Worm (Caenorhabditis elegans) whole organism, L3 larva: ENCODE results near the gene str-166.

Source experiments
- R02D3.7 ChIP-seq: fragments of 150-350 bp; optimal IDR thresholded peaks from 2 replicates; lab custom pipeline; 2014; ENCODE audit warnings: missing biosample characterization, missing genetic modification characterization
- ZK546.5 ChIP-seq: sonication (generic microtip); optimal IDR thresholded peaks from 2 replicates; lab custom pipeline; 2017; ENCODE audit warnings: missing biosample characterization, missing genetic modification characterization
- ama-1 ChIP-seq: fragments of 150-350 bp; optimal IDR thresholded peaks from 2 replicates; lab custom pipeline; 2018
- ceh-16 ChIP-seq: sonication (generic microtip); optimal IDR thresholded peaks from 2 replicates; lab custom pipeline; 2017; ENCODE audit warnings: missing biosample characterization, missing genetic modification characterization
- ceh-28 ChIP-seq: fragments of 150-350 bp; optimal IDR thresholded peaks from 2 replicates; lab custom pipeline; 2014; ENCODE audit warnings: missing biosample characterization, missing genetic modification reagents, missing genetic modification characterization
- ceh-82 ChIP-seq: fragments of 150-350 bp; optimal IDR thresholded peaks from 2 replicates; lab custom pipeline; 2014; ENCODE audit warnings: missing biosample characterization, missing genetic modification characterization
- ceh-9 ChIP-seq: sonication (generic microtip); optimal IDR thresholded peaks from 2 replicates; lab custom pipeline; 2018; ENCODE audit warnings: missing biosample characterization, missing genetic modification characterization
- egl-27 ChIP-seq: sonication (generic microtip); optimal IDR thresholded peaks from 4 replicates; lab custom pipeline; 2017; ENCODE audit warnings: missing biosample characterization, missing genetic modification reagents, missing genetic modification characterization
- elt-3 ChIP-seq, 3 experiments: fragments of 150-350 bp in 1 of 3; sonication (generic microtip) in 2 of 3; optimal IDR thresholded peaks; 2 replicates in 2 of 3; 4 replicates in 1 of 3; lab custom pipeline; 2014 to 2017; ENCODE audit warnings: missing biosample characterization in 3 of 3, missing genetic modification characterization in 3 of 3
- eor-1 ChIP-seq, 2 experiments: fragments of 150-350 bp; optimal IDR thresholded peaks; 2 replicates each; lab custom pipeline; 2014 to 2018; ENCODE audit warnings: missing biosample characterization in 2 of 2, missing genetic modification characterization in 2 of 2
- fkh-10 ChIP-seq: sonication (generic microtip); optimal IDR thresholded peaks from 2 replicates; lab custom pipeline; 2017; ENCODE audit warnings: missing biosample characterization, missing genetic modification reagents, missing genetic modification characterization
- fos-1 ChIP-seq: fragments of 150-350 bp; optimal IDR thresholded peaks from 2 replicates; lab custom pipeline; 2014; ENCODE audit warnings: missing biosample characterization, missing genetic modification characterization
- hmg-11 ChIP-seq: sonication (generic microtip); optimal IDR thresholded peaks from 2 replicates; lab custom pipeline; 2016; ENCODE audit warnings: missing genetic modification characterization, missing compliant biosample characterization
- jun-1 ChIP-seq: fragments of 150-350 bp; optimal IDR thresholded peaks from 2 replicates; lab custom pipeline; 2014; ENCODE audit warnings: missing biosample characterization, missing genetic modification reagents, missing genetic modification characterization
- lin-15B ChIP-seq: fragments of 150-350 bp; optimal IDR thresholded peaks from 2 replicates; lab custom pipeline; 2014; ENCODE audit warnings: missing biosample characterization, missing genetic modification characterization
- lin-39 ChIP-seq: fragments of 150-350 bp; optimal IDR thresholded peaks from 2 replicates; lab custom pipeline; 2018; ENCODE audit warnings: missing biosample characterization, missing genetic modification reagents, missing genetic modification characterization
- lsy-12 ChIP-seq: sonication (generic microtip); optimal IDR thresholded peaks from 2 replicates; lab custom pipeline; 2016; ENCODE audit warnings: mild to moderate bottlenecking, missing genetic modification characterization, missing compliant biosample characterization
- mdl-1 ChIP-seq: fragments of 150-350 bp; optimal IDR thresholded peaks from 2 replicates; lab custom pipeline; 2014; ENCODE audit warnings: missing biosample characterization, missing genetic modification characterization
- mml-1 ChIP-seq: fragments of 150-350 bp; sonication (generic microtip); optimal IDR thresholded peaks from 3 replicates; lab custom pipeline; 2014; ENCODE audit warnings: missing biosample characterization, missing genetic modification characterization
- nfya-1 ChIP-seq: sonication (generic microtip); optimal IDR thresholded peaks from 2 replicates; lab custom pipeline; 2017; ENCODE audit warnings: missing genetic modification characterization, mild to moderate bottlenecking, missing compliant biosample characterization, antibody characterized with exemption, moderate library complexity; ENCODE audit not compliant: insufficient read depth
- nhr-11 ChIP-seq: fragments of 150-350 bp; optimal IDR thresholded peaks from 2 replicates; lab custom pipeline; 2014; ENCODE audit warnings: missing biosample characterization, missing genetic modification characterization
- nhr-12 ChIP-seq: fragments of 150-350 bp; optimal IDR thresholded peaks from 2 replicates; lab custom pipeline; 2014; ENCODE audit warnings: missing biosample characterization, missing genetic modification characterization
- nhr-23 ChIP-seq: fragments of 150-350 bp; optimal IDR thresholded peaks from 2 replicates; lab custom pipeline; 2014; ENCODE audit warnings: missing biosample characterization, missing genetic modification reagents, missing genetic modification characterization
- nhr-237 ChIP-seq: fragments of 150-350 bp; optimal IDR thresholded peaks from 2 replicates; lab custom pipeline; 2014; ENCODE audit warnings: missing biosample characterization, missing genetic modification characterization
- nhr-28 ChIP-seq: fragments of 150-350 bp; optimal IDR thresholded peaks from 2 replicates; lab custom pipeline; 2014; ENCODE audit warnings: missing biosample characterization, missing genetic modification characterization
- nhr-43 ChIP-seq: sonication (generic microtip); optimal IDR thresholded peaks from 2 replicates; lab custom pipeline; 2016; ENCODE audit warnings: mild to moderate bottlenecking, missing genetic modification characterization, missing compliant biosample characterization; ENCODE audit not compliant: poor library complexity, severe bottlenecking
- nhr-67 ChIP-seq: fragments of 150-350 bp; optimal IDR thresholded peaks from 2 replicates; lab custom pipeline; 2014; ENCODE audit warnings: missing biosample characterization, missing genetic modification characterization
- nhr-76 ChIP-seq: fragments of 150-350 bp; sonication (generic microtip); optimal IDR thresholded peaks from 5 replicates; lab custom pipeline; 2014; ENCODE audit warnings: missing biosample characterization, missing genetic modification characterization
- nhr-77 ChIP-seq: fragments of 150-350 bp; optimal IDR thresholded peaks from 2 replicates; lab custom pipeline; 2014; ENCODE audit warnings: missing biosample characterization, missing genetic modification characterization
- pha-4 ChIP-seq: fragments of 150-350 bp; optimal IDR thresholded peaks from 2 replicates; lab custom pipeline; 2014; ENCODE audit warnings: missing biosample characterization, missing genetic modification reagents, missing genetic modification characterization
- pqm-1 ChIP-seq: fragments of 150-350 bp; optimal IDR thresholded peaks from 2 replicates; lab custom pipeline; 2017; ENCODE audit warnings: missing biosample characterization, missing genetic modification characterization, inconsistent platforms
- sea-2 ChIP-seq: fragments of 150-350 bp; sonication (generic microtip); optimal IDR thresholded peaks from 4 replicates; lab custom pipeline; 2014; ENCODE audit warnings: missing biosample characterization, missing genetic modification reagents, missing genetic modification characterization
- snpc-4 ChIP-seq: fragments of 150-350 bp; optimal IDR thresholded peaks from 2 replicates; lab custom pipeline; 2014; ENCODE audit warnings: missing biosample characterization, missing genetic modification characterization
- tbx-2 ChIP-seq: sonication (generic microtip); optimal IDR thresholded peaks from 2 replicates; lab custom pipeline; 2016; ENCODE audit warnings: mild to moderate bottlenecking, missing genetic modification characterization, missing compliant biosample characterization
- unc-39 ChIP-seq: sonication (generic microtip); optimal IDR thresholded peaks from 4 replicates; lab custom pipeline; 2017; ENCODE audit warnings: missing biosample characterization, missing genetic modification characterization
- ztf-11 ChIP-seq: fragments of 150-350 bp; optimal IDR thresholded peaks from 2 replicates; lab custom pipeline; 2014; ENCODE audit warnings: missing biosample characterization, missing genetic modification characterization

Gene str-166

DNA sequence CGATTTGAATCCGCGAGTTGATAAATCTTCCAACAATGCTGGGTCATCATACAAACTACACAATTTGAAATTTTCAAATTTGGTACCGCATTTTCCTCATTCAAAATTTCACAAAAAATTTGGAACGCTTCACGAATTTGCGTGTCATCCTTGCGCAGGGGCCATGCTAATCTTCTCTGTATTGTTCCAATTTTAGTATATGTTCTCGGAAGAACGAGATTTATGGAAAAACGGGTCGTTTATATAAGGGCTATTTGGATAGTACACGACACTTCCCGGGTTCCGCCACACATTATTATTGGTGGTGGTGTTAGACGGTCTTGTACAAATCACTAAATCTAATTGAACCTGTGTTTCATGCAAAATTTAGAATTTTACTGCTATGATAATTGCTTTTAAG lies 1.4 kb downstream of the str-166 start:
- TF ChIP-seq ceh-82 (tag; lab: Kevin White, UChicago) (no peak), nhr-77 (tag; lab: Kevin White, UChicago) (no peak), nfya-1 (tag; lab: Kevin White, UChicago) (no peak), fos-1 (tag; lab: Kevin White, UChicago) (no peak), nhr-43 (tag; lab: Kevin White, UChicago) (no peak), tbx-2 (tag; lab: Kevin White, UChicago) (no peak), nhr-11 (tag; lab: Kevin White, UChicago) (no peak), lin-15B (tag; lab: Kevin White, UChicago) (no peak), sea-2 (GFP tag; lab: Kevin White, UChicago) (no peak), lin-39 (no peak), nhr-76 (tag; lab: Kevin White, UChicago) (no peak), ZK546.5 (tag; lab: Kevin White, UChicago) (no peak), ceh-28 (tag; lab: Kevin White, UChicago) (no peak), mdl-1 (tag; lab: Kevin White, UChicago) (no peak), snpc-4 (tag; lab: Kevin White, UChicago) (no peak), nhr-28 (tag; lab: Kevin White, UChicago) (no peak), pqm-1 (tag; lab: Kevin White, UChicago) (no peak)

DNA sequence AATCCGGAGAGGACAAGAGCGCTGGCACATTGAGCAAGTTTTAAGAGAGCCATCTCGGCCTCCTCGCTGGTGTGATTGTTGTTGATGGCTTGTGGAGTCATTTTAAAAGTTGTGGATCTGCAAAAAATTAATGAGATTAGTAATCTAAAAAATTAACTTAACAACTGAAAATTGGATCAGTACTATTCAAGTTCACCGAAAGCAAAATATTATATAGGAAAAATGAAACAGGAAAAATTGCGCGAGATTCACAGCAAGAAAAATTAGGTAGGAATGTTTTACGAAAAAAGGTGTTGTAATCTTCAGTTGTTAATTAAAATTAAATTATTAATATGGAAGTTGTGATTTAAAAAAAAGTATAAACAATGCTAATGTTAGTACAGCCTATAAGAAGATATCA lies 3.2 kb downstream of the str-166 start, which contains the start of gene T08B6.1:
TSS of gene T08B6.1 (minus strand) at position 101 of the 400 bp plus-strand sequence.
- no peak for TF ChIP-seq pqm-1 (tag; lab: Kevin White, UChicago)
- TF ChIP-seq mdl-1 (tag; lab: Kevin White, UChicago) = no peak
- TF ChIP-seq ceh-9 (tag; lab: Kevin White, UChicago) = no peak
- TF ChIP-seq unc-39 (tag; lab: Kevin White, UChicago) = no peak
- no peak for TF ChIP-seq elt-3 (tag; optimal IDR thresholded peaks at IDR 0.05; lab: Kevin White, UChicago)
- TF ChIP-seq lin-15B (tag; lab: Kevin White, UChicago) = no peak
- no peak for TF ChIP-seq nhr-28 (tag; lab: Kevin White, UChicago)
- no peak for TF ChIP-seq pha-4
- no peak for TF ChIP-seq ztf-11 (tag; lab: Kevin White, UChicago)
- no peak for TF ChIP-seq nhr-67 (tag; lab: Kevin White, UChicago)
- TF ChIP-seq ceh-82 (tag; lab: Kevin White, UChicago) = no peak
- TF ChIP-seq mml-1 (tag; lab: Kevin White, UChicago) = no peak
- no peak for TF ChIP-seq nhr-43 (tag; lab: Kevin White, UChicago)
- no peak for TF ChIP-seq nhr-76 (tag; lab: Kevin White, UChicago)
- TF ChIP-seq lsy-12 (tag; lab: Kevin White, UChicago) = no peak
- no peak for TF ChIP-seq R02D3.7 (tag; lab: Kevin White, UChicago)
- TF ChIP-seq nhr-237 = no peak
- TF ChIP-seq jun-1 (tag; lab: Kevin White, UChicago) = no peak
- no peak for TF ChIP-seq ceh-16 (tag; lab: Kevin White, UChicago)
- TF ChIP-seq eor-1 (tag; optimal IDR thresholded peaks at IDR 0.05; lab: Kevin White, UChicago) = no peak

DNA sequence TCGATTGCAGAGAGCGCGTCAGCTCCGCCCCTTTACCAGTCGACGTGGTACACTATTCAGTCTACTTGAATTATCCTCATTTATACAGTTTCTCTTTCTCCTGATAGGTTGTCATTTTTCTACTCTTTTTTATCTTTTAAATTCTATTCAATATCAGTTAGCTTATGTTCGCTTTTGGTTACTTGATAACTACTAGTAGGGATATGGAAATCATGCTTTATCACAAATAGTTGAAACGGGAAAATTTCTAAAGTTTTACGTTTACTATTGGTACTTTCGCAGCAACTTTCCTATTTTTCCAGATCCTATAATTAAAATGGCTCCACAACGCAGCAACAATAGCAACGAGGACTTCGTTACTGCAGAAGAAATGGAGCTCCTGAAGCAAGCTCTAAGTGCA lies 5.5 kb downstream of the str-166 start, which contains the start of gene sgnh-1:
TSS of gene sgnh-1 (plus strand) at position 301 of the 400 bp plus-strand sequence.
- TF ChIP-seq nhr-67 (tag; lab: Kevin White, UChicago) (no peak), eor-1 (tag; optimal IDR thresholded peaks at IDR 0.05; lab: Kevin White, UChicago) (no peak), lin-39 (no peak), fos-1 (tag; lab: Kevin White, UChicago) (no peak), nhr-11 (tag; lab: Kevin White, UChicago) (no peak), tbx-2 (tag; lab: Kevin White, UChicago) (no peak), ceh-28 (tag; lab: Kevin White, UChicago) (no peak)

DNA sequence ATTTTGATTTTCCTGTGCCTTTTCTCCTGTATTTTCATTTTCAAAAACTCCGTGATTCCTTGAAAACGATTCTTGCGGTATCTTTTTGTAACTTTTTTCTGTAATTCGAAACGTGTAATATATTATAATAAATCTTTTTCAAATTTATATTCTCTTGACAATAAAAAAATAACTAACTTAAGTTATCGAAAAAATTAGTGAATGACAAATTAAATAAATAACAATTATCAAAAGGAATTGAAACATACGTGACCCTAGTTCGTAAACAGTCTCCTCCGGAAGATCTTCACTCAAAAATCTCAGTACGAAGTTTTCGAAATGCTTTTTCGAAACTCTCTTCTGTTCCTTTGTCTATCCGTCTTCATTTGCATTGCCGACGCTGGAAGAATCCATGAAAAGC lies 6.5 kb downstream of the str-166 start, which contains the start of gene T08B6.9:
TSS of gene T08B6.9 (plus strand) at position 301 of the 400 bp plus-strand sequence.
- TF ChIP-seq nhr-28 (tag; lab: Kevin White, UChicago) (no peak), sea-2 (GFP tag; lab: Kevin White, UChicago) (no peak), mdl-1 (tag; lab: Kevin White, UChicago) (no peak), tbx-2 (tag; lab: Kevin White, UChicago) (no peak), hmg-11 (tag; lab: Kevin White, UChicago) (no peak), nhr-12 (tag; lab: Kevin White, UChicago) (no peak), nhr-23 (tag; lab: Kevin White, UChicago) (no peak), pha-4 (no peak), snpc-4 (tag; lab: Kevin White, UChicago) (no peak), ama-1 (no peak), lsy-12 (tag; lab: Kevin White, UChicago) (no peak), egl-27 (no peak), nhr-77 (tag; lab: Kevin White, UChicago) (no peak), ceh-9 (tag; lab: Kevin White, UChicago) (no peak), fkh-10 (GFP tag; lab: Kevin White, UChicago) (no peak)
